Fruit fly (Drosophila melanogaster) whole organism, embryonic: ENCODE results near the gene Etl1.

Experiments
- B-H1 ChIP-seq: fragments of 200-800 bp; sonication (Bioruptor generic); IDR thresholded peaks from 3 replicates; pipeline ENCODE4 v1.3.6; 2022; ENCODE audit warnings: missing biosample characterization, missing genetic modification characterization
- CG18262 ChIP-seq: fragments of 200-800 bp; optimal IDR thresholded peaks from 3 replicates; lab custom pipeline; 2019; ENCODE audit warnings: missing biosample characterization, mild to moderate bottlenecking, missing genetic modification characterization, moderate library complexity
- CG9797 ChIP-seq: fragments of 200-800 bp; sonication (Bioruptor generic); optimal IDR thresholded peaks from 3 replicates; lab custom pipeline; 2018; ENCODE audit warnings: missing biosample characterization, mild to moderate bottlenecking, missing genetic modification characterization
- Dfd ChIP-seq, 2 experiments: fragments of >200 bp; optimal IDR thresholded peaks; 2 replicates each; lab custom pipeline; 2017; ENCODE audit warnings: missing biosample characterization in 2 of 2, missing genetic modification characterization in 2 of 2
- NFAT ChIP-seq: fragments of 200-800 bp; sonication (Bioruptor generic); IDR thresholded peaks from 2 replicates; pipeline ENCODE4 v1.3.6; 2022; ENCODE audit warnings: missing biosample characterization, missing genetic modification characterization
- Usf ChIP-seq: fragments of 200-800 bp; sonication (Bioruptor generic); optimal IDR thresholded peaks from 2 replicates; lab custom pipeline; 2017; ENCODE audit warnings: missing genotype, missing biosample characterization, missing genetic modification characterization
- chif ChIP-seq, 2 experiments: fragments of 200-800 bp; sonication (Bioruptor generic); optimal IDR thresholded peaks; 3 replicates each; lab custom pipeline; 2016; ENCODE audit warnings: missing biosample characterization in 2 of 2, missing genetic modification characterization in 2 of 2
- eve ChIP-seq, 2 experiments: fragments of >200 bp; optimal IDR thresholded peaks; 2 replicates each; lab custom pipeline; 2017; ENCODE audit warnings: missing biosample characterization in 2 of 2, missing genetic modification characterization in 2 of 2

DNA sequence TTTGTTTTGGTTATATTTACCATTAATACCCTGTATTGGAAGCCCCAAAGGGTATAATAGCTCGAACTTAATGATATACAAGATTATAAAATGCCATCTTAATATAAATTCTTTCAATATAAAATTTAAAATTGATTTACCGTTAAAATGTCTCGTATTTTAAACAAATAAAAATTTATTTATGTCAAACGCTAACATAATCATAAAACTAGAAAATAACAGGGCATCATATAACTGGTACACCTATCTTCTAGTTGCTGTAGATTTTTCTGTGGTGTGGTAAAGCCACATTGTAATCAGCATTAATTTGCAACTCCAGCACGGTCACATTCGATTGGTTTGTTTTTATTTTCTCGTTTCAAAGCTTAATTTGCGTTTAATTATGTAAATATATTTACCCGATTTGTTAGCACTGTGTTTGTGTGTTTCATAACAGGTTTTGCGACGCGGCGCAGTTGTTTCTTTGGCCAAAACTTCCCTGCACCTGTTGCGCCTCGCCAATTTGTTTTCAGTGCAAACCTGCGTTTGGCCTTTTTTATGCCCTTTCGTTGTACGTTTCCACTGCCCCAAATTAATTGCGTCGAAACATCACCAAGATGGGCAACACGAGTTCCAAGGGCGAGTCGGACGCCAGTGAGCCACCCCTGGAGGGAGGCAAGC lies 44.7 kb upstream of the Etl1 start, which contains the start of the genes CG4658 and CG5846:
- TF ChIP-seq CG9797 (GFP tag; lab: Kevin White, UChicago), result peak; percentile 77
- peak; percentile 83 to 92 for TF ChIP-seq chif (GFP tag; optimal IDR thresholded peaks at IDR 0.05; lab: Kevin White, UChicago)
- peak; percentile 97 for TF ChIP-seq CG18262
- TF ChIP-seq eve (GFP tag; optimal IDR thresholded peaks at IDR 0.05; lab: Kevin White, UChicago), result no peak
- peak; percentile 93 for TF ChIP-seq B-H1 (GFP tag; lab: Robert Waterston, UW)
- no peak for TF ChIP-seq Dfd (GFP tag; optimal IDR thresholded peaks at IDR 0.05; lab: Kevin White, UChicago)
- peak; percentile 76 for TF ChIP-seq NFAT (GFP tag; lab: Robert Waterston, UW)
- TF ChIP-seq Usf, result peak; percentile 77
